Fruit fly (Drosophila melanogaster): ENCODE data around the gene Nup205.

The Nup205 gene

dm6 chrX:19846701-19847383 lies 5.2 kb upstream of the Nup205 start (continued):
- TF ChIP-seq CG1024 (GFP tag; IDR thresholded peaks at IDR 0.05) (peak; percentile 81), lab (GFP tag; optimal IDR thresholded peaks at IDR 0.05) (peak; percentile 96), CG31365 (tag; optimal IDR thresholded peaks at IDR 0.05) (peak; percentile 71), CG14050 (GFP tag; IDR thresholded peaks at IDR 0.05) (peak; percentile 92), Max (GFP tag; optimal IDR thresholded peaks at IDR 0.05) (peak; percentile 86), exex (tag; optimal IDR thresholded peaks at IDR 0.05) (peak; percentile 66), CG3726 (GFP tag; IDR thresholded peaks at IDR 0.05) (peak; percentile 92), mld (GFP tag; IDR thresholded peaks at IDR 0.05; ENCODE audit: partially characterized antibody) (no peak), CG2199 (GFP tag; IDR thresholded peaks at IDR 0.05) (peak; percentile 92), oc (tag; optimal IDR thresholded peaks at IDR 0.05) (peak; percentile 91), hkb (optimal IDR thresholded peaks at IDR 0.05) (no peak), hkb (GFP tag; IDR thresholded peaks at IDR 0.05) (peak; percentile 96), CG9817 (tag; optimal IDR thresholded peaks at IDR 0.05) (peak; percentile 92), Sox100B (GFP tag; optimal IDR thresholded peaks at IDR 0.05) (peak; percentile 88), CoRest (tag; optimal IDR thresholded peaks at IDR 0.05) (peak; percentile 96), Adf1 (GFP tag; IDR thresholded peaks at IDR 0.05) (peak; percentile 67), Dfd (GFP tag; optimal IDR thresholded peaks at IDR 0.05) (no peak), Dll (GFP tag; IDR thresholded peaks at IDR 0.05; ENCODE audit: partially characterized antibody) (no peak), ac (GFP tag; optimal IDR thresholded peaks at IDR 0.05) (peak; percentile 83), ato (GFP tag; IDR thresholded peaks at IDR 0.05; ENCODE audit: partially characterized antibody) (no peak), slp2 (GFP tag; optimal IDR thresholded peaks at IDR 0.05) (peak; percentile 94), CG9797 (GFP tag; optimal IDR thresholded peaks at IDR 0.05) (peak; percentile 34), slou (GFP tag; optimal IDR thresholded peaks at IDR 0.05) (peak; percentile 77), CG17361 (GFP tag; IDR thresholded peaks at IDR 0.05) (peak; percentile 95), MTF-1 (GFP tag; optimal IDR thresholded peaks at IDR 0.05; ENCODE audit: borderline replicate concordance) (peak; percentile 77), Hr3 (GFP tag; optimal IDR thresholded peaks at IDR 0.05) (peak; percentile 94), croc (GFP tag; conservative IDR thresholded peaks at IDR 0.05) (peak; percentile 89), CG8290 (GFP tag; optimal IDR thresholded peaks at IDR 0.05) (peak; percentile 87), CG8290 (tag; optimal IDR thresholded peaks at IDR 0.05) (peak; percentile 79 to 97), Stat92E (GFP tag; optimal IDR thresholded peaks at IDR 0.05) (peak in 1 of 3 experiments; percentile 97), CG3163 (GFP tag; optimal IDR thresholded peaks at IDR 0.05) (peak; percentile 81), Meics (GFP tag; optimal IDR thresholded peaks at IDR 0.05) (peak; percentile 87), Med (GFP tag) (peak; percentile 99), corto (GFP tag; optimal IDR thresholded peaks at IDR 0.05) (no peak), CG30020 (tag; optimal IDR thresholded peaks at IDR 0.05) (peak; percentile 62), CG13894 (tag; optimal IDR thresholded peaks at IDR 0.05) (peak; percentile 82), Sry-δ (GFP tag; optimal IDR thresholded peaks at IDR 0.05) (peak; percentile 60), Ssrp (tag; optimal IDR thresholded peaks at IDR 0.05) (peak; percentile 95), CG7928 (GFP tag; optimal IDR thresholded peaks at IDR 0.05) (peak; percentile 47), Sox102F (GFP tag; optimal IDR thresholded peaks at IDR 0.05) (peak; percentile 96), trh (GFP tag; optimal IDR thresholded peaks at IDR 0.05) (peak; percentile 87), CG11093 (GFP tag; IDR thresholded peaks at IDR 0.05) (peak; percentile 94), stc (GFP tag; IDR thresholded peaks at IDR 0.05) (peak; percentile 91), chif (GFP tag; optimal IDR thresholded peaks at IDR 0.05) (peak; percentile 94 to 96), al (GFP tag; IDR thresholded peaks at IDR 0.05) (peak; percentile 85), Hr51 (GFP tag; optimal IDR thresholded peaks at IDR 0.05) (peak; percentile 92 to 95), Opbp (GFP tag; IDR thresholded peaks at IDR 0.05; ENCODE audit: partially characterized antibody) (no peak), CG3281 (GFP tag; optimal IDR thresholded peaks at IDR 0.05) (peak; percentile 88), peb (GFP tag; IDR thresholded peaks at IDR 0.05) (peak; percentile 93)

Measured in whole organism, embryonic.